Worm (Caenorhabditis elegans) whole organism, L1 larva: ENCODE results near the gene F44E2.4.

ENCODE experiments used
- C16A3.4 ChIP-seq: fragments of 150-350 bp; optimal IDR thresholded peaks from 2 replicates; lab custom pipeline; 2014; ENCODE audit warnings: missing biosample characterization, missing genetic modification characterization
- alr-1 ChIP-seq: fragments of 200-800 bp; sonication (Bioruptor generic); optimal IDR thresholded peaks from 2 replicates; lab custom pipeline; 2018; ENCODE audit warnings: borderline replicate concordance, mild to moderate bottlenecking, missing genetic modification characterization, missing compliant biosample characterization
- elt-2 ChIP-seq: sonication (generic microtip); optimal IDR thresholded peaks from 2 replicates; lab custom pipeline; 2016; ENCODE audit warnings: missing genetic modification characterization, mild to moderate bottlenecking, inconsistent platforms, missing compliant biosample characterization, missing genetic modification reagents
- fkh-8 ChIP-seq: sonication (generic microtip); optimal IDR thresholded peaks from 2 replicates; lab custom pipeline; 2016; ENCODE audit warnings: mild to moderate bottlenecking, missing genetic modification characterization, missing compliant biosample characterization
- mdl-1 ChIP-seq, 2 experiments: fragments of 150-350 bp; optimal IDR thresholded peaks; 2 replicates each; lab custom pipeline; 2014 to 2017; ENCODE audit warnings: missing biosample characterization in 2 of 2, missing genetic modification characterization in 2 of 2, inconsistent platforms in 1 of 2
- pqm-1 ChIP-seq: sonication (generic microtip); optimal IDR thresholded peaks from 3 replicates; lab custom pipeline; 2017; ENCODE audit warnings: missing biosample characterization, missing genetic modification characterization
- snpc-4 ChIP-seq: fragments of 150-350 bp; optimal IDR thresholded peaks from 2 replicates; lab custom pipeline; 2014; ENCODE audit warnings: missing biosample characterization, missing genetic modification characterization
- sptf-1 ChIP-seq: fragments of 150-350 bp; optimal IDR thresholded peaks from 2 replicates; lab custom pipeline; 2014; ENCODE audit warnings: missing biosample characterization, missing genetic modification characterization

- TF ChIP-seq pqm-1 (no peak), fkh-8 (tag; lab: Kevin White, UChicago) (no peak), sptf-1 (no peak), snpc-4 (tag; lab: Kevin White, UChicago) (no peak), elt-2 (tag; lab: Kevin White, UChicago) (no peak), mdl-1 (tag; optimal IDR thresholded peaks at IDR 0.05; lab: Kevin White, UChicago) (no peak), C16A3.4 (no peak), alr-1 (tag; lab: Kevin White, UChicago) (no peak)
Observed at ce11 chrIII:8824556-8824955, 13.7 kb downstream of the F44E2.4 start.
